Worm (Caenorhabditis elegans): Measurements from ENCODE around the gene gst-2.
A peak's percentile ranks its signal among the peaks of the same experiment; 100 is the strongest.

DNA sequence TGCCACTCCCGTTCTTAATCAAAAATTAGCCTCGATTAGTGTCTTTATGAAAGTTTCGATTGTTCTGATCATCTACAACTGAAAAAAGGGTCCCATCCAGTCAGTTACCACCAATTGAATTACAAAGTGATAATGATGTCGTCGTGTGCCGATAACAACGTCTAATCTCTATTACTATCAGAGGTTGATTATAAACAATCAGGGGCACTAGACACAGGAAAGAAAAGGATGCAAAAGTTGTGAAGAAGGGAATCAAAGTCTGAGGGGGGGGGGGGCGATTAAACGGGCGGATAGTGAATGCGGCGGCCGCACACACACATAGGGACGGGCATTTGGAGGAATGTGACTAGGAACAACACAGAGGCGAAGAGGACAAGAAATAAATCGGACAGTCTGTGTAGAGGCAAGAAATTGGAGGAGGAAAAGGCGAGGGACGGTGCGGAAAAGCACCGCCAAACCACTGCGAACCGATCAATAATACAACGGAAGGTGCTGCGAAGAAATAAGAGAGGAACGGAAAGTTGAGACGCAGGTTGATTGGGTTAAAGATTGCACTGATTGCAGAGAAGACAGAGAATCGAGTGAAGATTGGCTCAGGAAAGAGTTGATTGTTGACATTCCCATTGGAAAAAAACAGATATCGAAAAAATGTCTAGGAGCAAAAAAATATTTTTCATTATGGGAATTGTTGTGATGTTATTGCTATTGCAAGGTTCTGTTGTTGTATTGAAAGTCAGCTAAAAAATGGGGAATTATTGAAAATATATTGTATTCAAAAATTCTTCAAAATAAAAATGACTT, 33.3 kb upstream of the gst-2 start:
- peak; percentile 55; the same call in 1 of the 2 replicates for TF ChIP-seq ztf-23 (GFP tag; IDR thresholded peaks at IDR 0.05)
- no peak for TF ChIP-seq ref-1 (GFP tag; conservative IDR thresholded peaks at IDR 0.05)
- no peak for TF ChIP-seq med-1 (GFP tag; optimal IDR thresholded peaks at IDR 0.05; ENCODE audit: insufficient read depth)

Data from whole organism, midembryonic.